Worm (Caenorhabditis elegans): ENCODE results near the gene C53C11.5.

DNA sequence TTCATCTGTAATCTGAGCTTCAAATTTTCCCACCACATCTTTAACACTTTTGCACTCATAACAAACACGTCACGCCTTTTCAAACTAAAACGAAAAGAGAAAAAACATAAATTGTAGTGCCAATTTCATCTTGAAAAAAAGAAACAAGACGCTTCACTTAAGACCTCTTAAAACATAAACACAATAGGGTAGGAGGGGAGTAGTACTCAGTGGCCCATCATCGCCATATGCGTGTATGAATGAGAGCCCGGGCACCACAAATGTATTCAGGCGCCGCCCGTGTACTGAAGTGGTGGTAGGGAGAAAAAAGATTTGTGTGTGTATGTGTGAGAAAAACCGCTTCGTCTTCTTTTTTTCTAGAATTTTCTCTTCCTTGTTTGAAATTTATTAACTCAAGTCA lies 6.6 kb upstream of the C53C11.5 start:
- TF ChIP-seq fkh-2 (tag; optimal IDR thresholded peaks at IDR 0.05): no peak
- TF ChIP-seq lin-39 (tag; optimal IDR thresholded peaks at IDR 0.05): no peak
- TF ChIP-seq nhr-77 (tag; optimal IDR thresholded peaks at IDR 0.05): no peak
- no peak for TF ChIP-seq ama-1 (optimal IDR thresholded peaks at IDR 0.05)

All from whole organism, L3 larva.